Fruit fly (Drosophila melanogaster) whole organism, embryonic: Measurements from ENCODE around the gene CG45081.

Experiments used
- Abd-B ChIP-seq: fragments of 200-800 bp; sonication (Bioruptor generic); optimal IDR thresholded peaks from 2 replicates; lab custom pipeline; 2018; ENCODE audit warnings: missing biosample characterization, mild to moderate bottlenecking, missing genetic modification characterization, moderate library complexity
- BEAF-32 ChIP-seq: fragments of 200-800 bp; sonication (Bioruptor generic); optimal IDR thresholded peaks from 3 replicates; lab custom pipeline; 2017; ENCODE audit warnings: missing biosample characterization, missing genetic modification characterization, mild to moderate bottlenecking, moderate library complexity, missing genetic modification reagents
- CG11723 ChIP-seq: fragments of 200-800 bp; sonication (Bioruptor generic); optimal IDR thresholded peaks from 2 replicates; lab custom pipeline; 2017; ENCODE audit warnings: missing biosample characterization, mild to moderate bottlenecking, missing genetic modification characterization
- CG12219 ChIP-seq: fragments of 200-800 bp; sonication (Bioruptor generic); optimal IDR thresholded peaks from 3 replicates; lab custom pipeline; 2018; ENCODE audit warnings: missing biosample characterization, mild to moderate bottlenecking, missing genetic modification characterization
- CG12769 ChIP-seq: fragments of 200-800 bp; sonication (Bioruptor generic); optimal IDR thresholded peaks from 2 replicates; lab custom pipeline; 2019; ENCODE audit warnings: missing biosample characterization, mild to moderate bottlenecking, missing genetic modification characterization, moderate library complexity
- CG13624 ChIP-seq: fragments of 200-800 bp; sonication (Bioruptor generic); optimal IDR thresholded peaks from 2 replicates; lab custom pipeline; 2016; ENCODE audit warnings: missing biosample characterization, missing genetic modification characterization
- CG1529 ChIP-seq: fragments of 200-800 bp; sonication (Bioruptor generic); optimal IDR thresholded peaks from 3 replicates; lab custom pipeline; 2018; ENCODE audit warnings: missing biosample characterization, missing genetic modification characterization
- CG15601 ChIP-seq: fragments of 200-800 bp; sonication (Bioruptor generic); optimal IDR thresholded peaks from 3 replicates; lab custom pipeline; 2019; ENCODE audit warnings: missing biosample characterization, mild to moderate bottlenecking, missing genetic modification characterization, moderate library complexity
- CG16779 ChIP-seq: fragments of 200-800 bp; sonication (Bioruptor generic); IDR thresholded peaks from 2 replicates; pipeline ENCODE4 v1.3.6; 2022; ENCODE audit warnings: missing biosample characterization, missing genetic modification characterization
- CG17568 ChIP-seq: fragments of 200-800 bp; sonication (Bioruptor generic); optimal IDR thresholded peaks from 2 replicates; lab custom pipeline; 2018; ENCODE audit warnings: missing biosample characterization, mild to moderate bottlenecking, missing genetic modification characterization, moderate library complexity
- CG1792 ChIP-seq: fragments of 200-800 bp; sonication (Bioruptor generic); optimal IDR thresholded peaks from 2 replicates; lab custom pipeline; 2016; ENCODE audit warnings: missing biosample characterization, missing genetic modification characterization
- CG1832 ChIP-seq: fragments of 200-800 bp; sonication (Bioruptor generic); optimal IDR thresholded peaks from 2 replicates; lab custom pipeline; 2017; ENCODE audit warnings: missing biosample characterization, mild to moderate bottlenecking, missing genetic modification characterization, inconsistent platforms
- CG2129 ChIP-seq: fragments of 200-800 bp; sonication (Bioruptor generic); IDR thresholded peaks from 2 replicates; pipeline ENCODE4 v1.3.6; 2022; ENCODE audit warnings: missing biosample characterization, missing genetic modification characterization; ENCODE audit not compliant: partially characterized antibody
- CG3838 ChIP-seq: fragments of 200-800 bp; sonication (Bioruptor generic); optimal IDR thresholded peaks from 3 replicates; lab custom pipeline; 2016; ENCODE audit warnings: missing biosample characterization, missing genetic modification characterization
- CG5953 ChIP-seq: fragments of 200-800 bp; sonication (Bioruptor generic); IDR thresholded peaks from 2 replicates; pipeline ENCODE4 v1.3.6; 2022; ENCODE audit warnings: missing biosample characterization, missing genetic modification characterization
- CG6683 ChIP-seq: fragments of 200-800 bp; sonication (Bioruptor generic); optimal IDR thresholded peaks from 2 replicates; lab custom pipeline; 2017; ENCODE audit warnings: missing biosample characterization, mild to moderate bottlenecking, missing genetic modification characterization, missing genetic modification reagents
- CG7839 ChIP-seq: fragments of 200-800 bp; sonication (Bioruptor generic); optimal IDR thresholded peaks from 3 replicates; lab custom pipeline; 2018; ENCODE audit warnings: missing biosample characterization, mild to moderate bottlenecking, missing genetic modification characterization, moderate library complexity
- CG9817 ChIP-seq: fragments of 200-800 bp; sonication (Bioruptor generic); optimal IDR thresholded peaks from 2 replicates; lab custom pipeline; 2018; ENCODE audit warnings: missing biosample characterization, mild to moderate bottlenecking, missing genetic modification characterization, moderate library complexity
- CG9932 ChIP-seq: fragments of 200-800 bp; sonication (Bioruptor generic); IDR thresholded peaks from 2 replicates; pipeline ENCODE4 v1.3.6; 2022; ENCODE audit warnings: missing biosample characterization, missing genetic modification characterization
- D19A ChIP-seq: fragments of 200-800 bp; optimal IDR thresholded peaks from 3 replicates; lab custom pipeline; 2019; ENCODE audit warnings: missing biosample characterization, mild to moderate bottlenecking, missing genetic modification characterization, moderate library complexity
- Hey ChIP-seq: fragments of 200-800 bp; sonication (Bioruptor generic); optimal IDR thresholded peaks from 3 replicates; lab custom pipeline; 2018; ENCODE audit warnings: missing biosample characterization, mild to moderate bottlenecking, missing genetic modification characterization
- Jarid2 ChIP-seq: fragments of 200-800 bp; sonication (Bioruptor generic); optimal IDR thresholded peaks from 3 replicates; lab custom pipeline; 2017; ENCODE audit warnings: mild to moderate bottlenecking, missing biosample characterization, missing genetic modification reagents, missing genetic modification characterization
- Lpt ChIP-seq: fragments of >200 bp; optimal IDR thresholded peaks from 2 replicates; lab custom pipeline; 2018; ENCODE audit warnings: missing biosample characterization, missing genetic modification characterization
- MESR4 ChIP-seq: fragments of 200-800 bp; sonication (Bioruptor generic); optimal IDR thresholded peaks from 2 replicates; lab custom pipeline; 2018; ENCODE audit warnings: missing biosample characterization, mild to moderate bottlenecking, missing genetic modification characterization, moderate library complexity
- Meics ChIP-seq: fragments of 200-800 bp; sonication (Bioruptor generic); optimal IDR thresholded peaks from 2 replicates; lab custom pipeline; 2017; ENCODE audit warnings: missing biosample characterization, mild to moderate bottlenecking, missing genetic modification characterization
- Mrtf ChIP-seq: fragments of 200-800 bp; sonication (Bioruptor generic); IDR thresholded peaks from 3 replicates; pipeline ENCODE4 v1.3.6; 2022; ENCODE audit warnings: missing biosample characterization, missing genetic modification characterization
- Oaz ChIP-seq: fragments of 200-800 bp; sonication (Bioruptor generic); IDR thresholded peaks from 2 replicates; pipeline ENCODE4 v1.3.6; 2022; ENCODE audit warnings: missing biosample characterization, missing genetic modification characterization
- Sox102F ChIP-seq: fragments of 200-800 bp; sonication (Bioruptor generic); optimal IDR thresholded peaks from 2 replicates; lab custom pipeline; 2018; ENCODE audit warnings: missing biosample characterization, mild to moderate bottlenecking, missing genetic modification characterization, moderate library complexity
- Xrp1 ChIP-seq: fragments of 200-800 bp; sonication (Bioruptor generic); IDR thresholded peaks from 2 replicates; pipeline ENCODE4 v1.3.6; 2022; ENCODE audit warnings: missing biosample characterization, missing genetic modification characterization
- YL-1 ChIP-seq: fragments of 200-800 bp; sonication (Bioruptor generic); optimal IDR thresholded peaks from 3 replicates; lab custom pipeline; 2017; ENCODE audit warnings: missing biosample characterization, mild to moderate bottlenecking, missing genetic modification characterization
- abd-A ChIP-seq: fragments of 200-800 bp; sonication (Bioruptor generic); optimal IDR thresholded peaks from 3 replicates; lab custom pipeline; 2019; ENCODE audit warnings: missing biosample characterization, mild to moderate bottlenecking, missing genetic modification characterization, moderate library complexity
- al ChIP-seq: fragments of 200-800 bp; sonication (Bioruptor generic); IDR thresholded peaks from 2 replicates; pipeline ENCODE4 v1.3.6; 2022; ENCODE audit warnings: missing biosample characterization, missing genetic modification characterization
- ase ChIP-seq: fragments of 200-800 bp; sonication (Bioruptor generic); IDR thresholded peaks from 3 replicates; pipeline ENCODE4 v1.3.6; 2022; ENCODE audit warnings: missing biosample characterization, missing genetic modification characterization
- caup ChIP-seq: fragments of 200-800 bp; sonication (Bioruptor generic); optimal IDR thresholded peaks from 3 replicates; lab custom pipeline; 2017; ENCODE audit warnings: missing biosample characterization, mild to moderate bottlenecking, missing genetic modification characterization, moderate library complexity; ENCODE audit not compliant: severe bottlenecking
- corto ChIP-seq: fragments of 200-800 bp; sonication (Bioruptor generic); optimal IDR thresholded peaks from 2 replicates; lab custom pipeline; 2016; ENCODE audit warnings: missing biosample characterization, mild to moderate bottlenecking, missing genetic modification characterization, moderate library complexity
- dmrt11E ChIP-seq: fragments of 200-800 bp; sonication (Bioruptor generic); optimal IDR thresholded peaks from 3 replicates; lab custom pipeline; 2018; ENCODE audit warnings: missing biosample characterization, mild to moderate bottlenecking, missing genetic modification characterization, moderate library complexity
- dpn ChIP-seq, 2 experiments: fragments of 200-800 bp; sonication (Bioruptor generic); optimal IDR thresholded peaks; 3 replicates each; lab custom pipeline; 2016; ENCODE audit warnings: missing biosample characterization in 2 of 2, missing genetic modification characterization in 2 of 2
- dysf ChIP-seq: fragments of 200-800 bp; sonication (Bioruptor generic); IDR thresholded peaks from 3 replicates; pipeline ENCODE4 v1.3.6; 2022; ENCODE audit warnings: missing biosample characterization, missing genetic modification characterization
- gem ChIP-seq: fragments of 200-800 bp; sonication (Bioruptor generic); optimal IDR thresholded peaks from 2 replicates; lab custom pipeline; 2019; ENCODE audit warnings: missing biosample characterization, mild to moderate bottlenecking, missing genetic modification characterization, moderate library complexity
- gfzf ChIP-seq: fragments of 200-800 bp; sonication (Bioruptor generic); optimal IDR thresholded peaks from 2 replicates; lab custom pipeline; 2016; ENCODE audit warnings: missing biosample characterization, mild to moderate bottlenecking, missing genetic modification characterization, moderate library complexity
- gt ChIP-seq: fragments of 200-800 bp; sonication (Bioruptor generic); IDR thresholded peaks from 2 replicates; pipeline ENCODE4 v1.3.6; 2022; ENCODE audit warnings: missing biosample characterization, missing genetic modification characterization
- kni ChIP-seq: fragments of 200-800 bp; sonication (Bioruptor generic); optimal IDR thresholded peaks from 3 replicates; lab custom pipeline; 2017; ENCODE audit warnings: mild to moderate bottlenecking, missing biosample characterization, missing genetic modification reagents, missing genetic modification characterization
- lmd ChIP-seq: fragments of 200-800 bp; sonication (Bioruptor generic); IDR thresholded peaks from 2 replicates; pipeline ENCODE4 v1.3.6; 2022; ENCODE audit warnings: missing biosample characterization, missing genetic modification characterization
- peb ChIP-seq: fragments of 200-800 bp; sonication (Bioruptor generic); IDR thresholded peaks from 2 replicates; pipeline ENCODE4 v1.3.6; 2022; ENCODE audit warnings: missing biosample characterization, missing genetic modification characterization
- pho ChIP-seq: fragments of 200-800 bp; sonication (Bioruptor generic); optimal IDR thresholded peaks from 2 replicates; lab custom pipeline; 2016; ENCODE audit warnings: missing biosample characterization, missing genetic modification characterization
- psq ChIP-seq: fragments of 200-800 bp; sonication (Bioruptor generic); optimal IDR thresholded peaks from 2 replicates; lab custom pipeline; 2017; ENCODE audit warnings: missing biosample characterization, missing genetic modification characterization
- ranshi ChIP-seq: fragments of 200-800 bp; sonication (Bioruptor generic); IDR thresholded peaks from 2 replicates; pipeline ENCODE4 v1.3.6; 2022; ENCODE audit warnings: missing biosample characterization, missing genetic modification characterization
- slou ChIP-seq: fragments of 200-800 bp; sonication (Bioruptor generic); optimal IDR thresholded peaks from 3 replicates; lab custom pipeline; 2016; ENCODE audit warnings: missing biosample characterization, missing genetic modification characterization
- unpg ChIP-seq: fragments of 200-800 bp; sonication (Bioruptor generic); optimal IDR thresholded peaks from 3 replicates; lab custom pipeline; 2018; ENCODE audit warnings: missing biosample characterization, mild to moderate bottlenecking, missing genetic modification characterization, moderate library complexity
- zen ChIP-seq: fragments of 200-800 bp; sonication (Bioruptor generic); optimal IDR thresholded peaks from 3 replicates; lab custom pipeline; 2018; ENCODE audit warnings: missing biosample characterization, mild to moderate bottlenecking, missing genetic modification characterization, moderate library complexity

Gene CG45081

DNA sequence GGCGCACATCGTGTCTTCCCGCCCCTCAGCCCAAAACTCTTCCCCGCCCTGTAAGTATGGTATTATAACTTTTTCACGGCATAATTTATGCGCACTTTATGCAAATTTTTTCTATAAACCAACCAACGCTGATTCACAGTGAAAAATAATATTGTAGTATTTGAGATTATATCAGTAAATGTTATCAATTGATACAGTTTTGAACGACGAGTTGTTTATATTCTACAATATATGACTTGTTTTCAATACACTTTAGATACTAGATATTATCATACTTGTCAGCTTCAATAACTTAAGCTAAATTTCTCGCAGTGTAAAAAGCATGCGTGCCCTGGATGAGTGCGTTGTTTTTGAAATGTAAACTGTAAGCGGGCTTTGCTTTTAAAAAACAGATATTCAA lies 49.5 kb upstream of the CG45081 start (continued):
- TF ChIP-seq gem (tag; lab: Kevin White, UChicago) (peak; percentile 74), CG2129 (GFP tag; lab: Robert Waterston, UW) (no peak), CG5953 (no peak), Meics (GFP tag; lab: Kevin White, UChicago) (peak; percentile 48), zen (tag; lab: Kevin White, UChicago) (no peak), CG17568 (GFP tag; lab: Kevin White, UChicago) (no peak), MESR4 (GFP tag; lab: Kevin White, UChicago) (no peak), caup (peak; percentile 37), ranshi (GFP tag; lab: Robert Waterston, UW) (peak; percentile 51), pho (GFP tag; lab: Kevin White, UChicago) (no peak), CG9932 (GFP tag; lab: Robert Waterston, UW) (peak; percentile 42; the same call in 1 of the 2 replicates), Lpt (GFP tag; lab: Kevin White, UChicago) (no peak), slou (GFP tag; lab: Kevin White, UChicago) (peak; percentile 14), corto (GFP tag; lab: Kevin White, UChicago) (no peak), CG11723 (no peak), ase (GFP tag; lab: Robert Waterston, UW) (no peak; the same call in 2 of the 3 replicates), BEAF-32 (GFP tag; lab: Kevin White, UChicago) (no peak), CG12219 (GFP tag; lab: Kevin White, UChicago) (no peak), CG13624 (GFP tag; lab: Kevin White, UChicago) (no peak), abd-A (tag; lab: Kevin White, UChicago) (peak; percentile 46), unpg (GFP tag; lab: Kevin White, UChicago) (peak; percentile 64), Sox102F (peak; percentile 65), dpn (GFP tag; optimal IDR thresholded peaks at IDR 0.05; lab: Kevin White, UChicago) (peak in 1 of 2 experiments; percentile 29), peb (GFP tag; lab: Robert Waterston, UW) (no peak), CG1792 (GFP tag; lab: Kevin White, UChicago) (no peak), CG1832 (no peak), CG7839 (tag; lab: Kevin White, UChicago) (peak; percentile 70), Hey (tag; lab: Kevin White, UChicago) (no peak), Oaz (peak; percentile 22; the same call in 1 of the 2 replicates), al (GFP tag; lab: Robert Waterston, UW) (peak; percentile 35; the same call in 1 of the 2 replicates), gfzf (GFP tag; lab: Kevin White, UChicago) (no peak), D19A (tag; lab: Kevin White, UChicago) (peak; percentile 43), gt (GFP tag; lab: Robert Waterston, UW) (no peak), lmd (GFP tag; lab: Robert Waterston, UW) (peak; percentile 52), CG9817 (peak; percentile 53), psq (no peak), YL-1 (GFP tag; lab: Kevin White, UChicago) (no peak), CG3838 (no peak), Abd-B (peak; percentile 44), Mrtf (GFP tag; lab: Robert Waterston, UW) (no peak), dysf (GFP tag; lab: Robert Waterston, UW) (peak; percentile 47; the same call in 1 of the 3 replicates), CG12769 (tag; lab: Kevin White, UChicago) (peak; percentile 74), Jarid2 (GFP tag; lab: Kevin White, UChicago) (peak; percentile 8), kni (GFP tag; lab: Kevin White, UChicago) (no peak), CG6683 (GFP tag; lab: Kevin White, UChicago) (no peak), CG15601 (tag; lab: Kevin White, UChicago) (no peak), dmrt11E (tag; lab: Kevin White, UChicago) (no peak), CG16779 (GFP tag; lab: Robert Waterston, UW) (no peak), CG1529 (GFP tag; lab: Kevin White, UChicago) (no peak), Xrp1 (GFP tag; lab: Robert Waterston, UW) (peak; percentile 55; the same call in 1 of the 2 replicates)
